Fruit fly (Drosophila melanogaster) whole organism, wandering third instar larva: ENCODE results near the gene Cog2.

Experiments used
- CG9705 ChIP-seq: fragments of 200-800 bp; sonication (Bioruptor generic); optimal IDR thresholded peaks from 2 replicates; lab custom pipeline; 2018; ENCODE audit warnings: missing biosample characterization, mild to moderate bottlenecking, missing genetic modification characterization
- GATAd ChIP-seq: sonication (Bioruptor generic); optimal IDR thresholded peaks from 2 replicates; lab custom pipeline; 2016; ENCODE audit warnings: missing biosample characterization, missing genetic modification characterization
- OdsH ChIP-seq: fragments of 200-800 bp; sonication (Bioruptor generic); optimal IDR thresholded peaks from 2 replicates; lab custom pipeline; 2016; ENCODE audit warnings: missing biosample characterization, mild to moderate bottlenecking, missing genetic modification characterization
- br ChIP-seq: fragments of 200-800 bp; sonication (Bioruptor generic); optimal IDR thresholded peaks from 2 replicates; lab custom pipeline; 2016; ENCODE audit warnings: missing biosample characterization, missing genetic modification characterization
- fru ChIP-seq: fragments of 200-800 bp; sonication (Bioruptor generic); optimal IDR thresholded peaks from 3 replicates; lab custom pipeline; 2016; ENCODE audit warnings: missing biosample characterization, mild to moderate bottlenecking, missing genetic modification characterization
- pan ChIP-seq: fragments of >200 bp; optimal IDR thresholded peaks from 2 replicates; lab custom pipeline; 2017
- psq ChIP-seq: fragments of 200-800 bp; sonication (Bioruptor generic); optimal IDR thresholded peaks from 3 replicates; lab custom pipeline; 2017; ENCODE audit warnings: missing biosample characterization, mild to moderate bottlenecking, missing genetic modification characterization, moderate library complexity
- usp ChIP-seq: fragments of >200 bp; optimal IDR thresholded peaks from 2 replicates; lab custom pipeline; 2017; ENCODE audit warnings: missing biosample characterization, missing genetic modification characterization

dm6 chr3R:15369742-15370141, 8.3 kb upstream of the Cog2 start, which contains the start of gene CG14868:
- TF ChIP-seq br (GFP tag; lab: Kevin White, UChicago) (no peak), CG9705 (no peak), GATAd (no peak), fru (GFP tag; lab: Kevin White, UChicago) (no peak), pan (lab: Kevin White, UChicago) (no peak), usp (no peak), psq (GFP tag; lab: Kevin White, UChicago) (no peak), OdsH (GFP tag; lab: Kevin White, UChicago) (no peak)
